Worm (Caenorhabditis elegans) whole organism, L4 larva: ENCODE results near the gene fbxc-36.
"Not testable (repeated sequence)": the region's sequence is repeated elsewhere in the genome, so short reads cannot be mapped to it uniquely, and the experiment has no call there.

Experiments
- R02D3.7 ChIP-seq: fragments of 150-350 bp; sonication (generic microtip); optimal IDR thresholded peaks from 3 replicates; lab custom pipeline; 2014; ENCODE audit warnings: missing biosample characterization, missing genetic modification characterization
- T20F7.1 ChIP-seq: fragments of 200-800 bp; sonication (Bioruptor generic); optimal IDR thresholded peaks from 2 replicates; lab custom pipeline; 2018; ENCODE audit warnings: mild to moderate bottlenecking, missing genetic modification characterization, missing compliant biosample characterization
- Y5F2A.4 ChIP-seq: fragments of 200-800 bp; sonication (Bioruptor generic); optimal IDR thresholded peaks from 2 replicates; lab custom pipeline; 2018; ENCODE audit warnings: mild to moderate bottlenecking, missing genetic modification characterization, missing compliant biosample characterization
- Y75B8A.6 ChIP-seq: fragments of 200-800 bp; sonication (Bioruptor generic); IDR thresholded peaks from 2 replicates; pipeline ENCODE4 v1.3.6; 2022; ENCODE audit warnings: missing genetic modification reagents, missing genetic modification characterization, missing compliant biosample characterization
- ZK337.2 ChIP-seq: fragments of 200-800 bp; sonication (Bioruptor generic); IDR thresholded peaks from 2 replicates; pipeline ENCODE4 v1.3.6; 2022; ENCODE audit warnings: missing genetic modification reagents, missing genetic modification characterization, missing compliant biosample characterization
- aha-1 ChIP-seq: fragments of 150-350 bp; peaks from one replicate; lab custom pipeline; 2014; ENCODE audit warnings: missing biosample characterization, missing genetic modification characterization
- ceh-20 ChIP-seq: fragments of 200-800 bp; sonication (Bioruptor generic); IDR thresholded peaks from 2 replicates; pipeline ENCODE4 v1.3.6; 2022; ENCODE audit warnings: missing genetic modification reagents, missing genetic modification characterization, missing compliant biosample characterization
- ceh-82 ChIP-seq: sonication (generic microtip); optimal IDR thresholded peaks from 2 replicates; lab custom pipeline; 2017; ENCODE audit warnings: missing biosample characterization, missing genetic modification characterization
- ces-1 ChIP-seq: fragments of 150-350 bp; sonication (generic microtip); optimal IDR thresholded peaks from 4 replicates; lab custom pipeline; 2014; ENCODE audit warnings: missing biosample characterization, missing genetic modification reagents, missing genetic modification characterization
- ctbp-1 ChIP-seq: fragments of 200-800 bp; sonication (Bioruptor generic); IDR thresholded peaks from 2 replicates; pipeline ENCODE4 v1.3.6; 2022; ENCODE audit warnings: missing genetic modification reagents, missing genetic modification characterization, missing compliant biosample characterization
- daf-19 ChIP-seq: fragments of 200-800 bp; sonication (Bioruptor generic); conservative IDR thresholded peaks from 2 replicates; pipeline ENCODE4 v1.3.6; 2022; ENCODE audit warnings: missing genetic modification characterization, missing compliant biosample characterization
- dmd-9 ChIP-seq: fragments of 200-800 bp; sonication (Bioruptor generic); IDR thresholded peaks from 2 replicates; pipeline ENCODE4 v1.3.6; 2022; ENCODE audit warnings: missing genetic modification reagents, missing genetic modification characterization, missing compliant biosample characterization
- dpl-1 ChIP-seq: fragments of 150-350 bp; optimal IDR thresholded peaks from 2 replicates; lab custom pipeline; 2014; ENCODE audit warnings: missing biosample characterization, missing genetic modification reagents, missing genetic modification characterization
- egl-43 ChIP-seq: fragments of 200-800 bp; sonication (Bioruptor generic); IDR thresholded peaks from 2 replicates; pipeline ENCODE4 v1.3.6; 2022; ENCODE audit warnings: missing genetic modification reagents, missing genetic modification characterization, missing compliant biosample characterization
- lin-15B ChIP-seq: fragments of 150-350 bp; sonication (generic microtip); optimal IDR thresholded peaks from 3 replicates; lab custom pipeline; 2014; ENCODE audit warnings: missing biosample characterization, missing genetic modification characterization
- nhr-111 ChIP-seq: fragments of 200-800 bp; sonication (Bioruptor generic); optimal IDR thresholded peaks from 2 replicates; lab custom pipeline; 2018; ENCODE audit warnings: mild to moderate bottlenecking, missing genetic modification characterization, missing compliant biosample characterization
- nhr-28 ChIP-seq: fragments of 150-350 bp; optimal IDR thresholded peaks from 2 replicates; lab custom pipeline; 2014; ENCODE audit warnings: missing biosample characterization, missing genetic modification characterization
- nhr-48 ChIP-seq: sonication (generic microtip); optimal IDR thresholded peaks from 2 replicates; lab custom pipeline; 2016; ENCODE audit warnings: mild to moderate bottlenecking, missing genetic modification characterization, missing compliant biosample characterization
- nhr-76 ChIP-seq: fragments of 150-350 bp; optimal IDR thresholded peaks from 2 replicates; lab custom pipeline; 2014; ENCODE audit warnings: missing biosample characterization, missing genetic modification characterization
- php-3 ChIP-seq: fragments of 200-800 bp; sonication (Bioruptor generic); IDR thresholded peaks from 2 replicates; pipeline ENCODE4 v1.3.6; 2022; ENCODE audit warnings: missing genetic modification reagents, missing genetic modification characterization, missing compliant biosample characterization
- pqm-1 ChIP-seq: sonication (generic microtip); optimal IDR thresholded peaks from 2 replicates; lab custom pipeline; 2017; ENCODE audit warnings: missing biosample characterization, missing genetic modification characterization
- sdz-12 ChIP-seq: fragments of 200-800 bp; sonication (Bioruptor generic); optimal IDR thresholded peaks from 2 replicates; lab custom pipeline; 2018; ENCODE audit warnings: mild to moderate bottlenecking, missing genetic modification characterization, missing compliant biosample characterization
- skn-1 ChIP-seq: fragments of 150-350 bp; optimal IDR thresholded peaks from 2 replicates; lab custom pipeline; 2014; ENCODE audit warnings: missing biosample characterization, missing genetic modification characterization
- spr-1 ChIP-seq: sonication (generic microtip); optimal IDR thresholded peaks from 2 replicates; lab custom pipeline; 2016; ENCODE audit warnings: mild to moderate bottlenecking, missing genetic modification characterization, missing compliant biosample characterization
- spr-3 ChIP-seq: fragments of 200-800 bp; sonication (Bioruptor generic); optimal IDR thresholded peaks from 2 replicates; lab custom pipeline; 2018; ENCODE audit warnings: mild to moderate bottlenecking, missing genetic modification characterization, missing compliant biosample characterization
- unc-39 ChIP-seq: sonication (generic microtip); optimal IDR thresholded peaks from 2 replicates; lab custom pipeline; 2017; ENCODE audit warnings: missing biosample characterization, missing genetic modification characterization
- unc-62 ChIP-seq, 3 experiments: fragments of 150-350 bp in 1 of 3; sonication (generic microtip); optimal IDR thresholded peaks in 2 of 3; peaks in 1 of 3; 1 replicate in 1 of 3; 2 replicates in 2 of 3; lab custom pipeline; 2014 to 2017; ENCODE audit warnings: missing biosample characterization in 3 of 3, missing genetic modification characterization in 3 of 3, missing genetic modification reagents in 3 of 3, missing genotype in 1 of 3
- vab-7 ChIP-seq: fragments of 200-800 bp; sonication (Bioruptor generic); IDR thresholded peaks from 2 replicates; pipeline ENCODE4 v1.3.6; 2022; ENCODE audit warnings: missing genetic modification reagents, missing genetic modification characterization, missing compliant biosample characterization
- zfp-2 ChIP-seq: sonication (generic microtip); optimal IDR thresholded peaks from 2 replicates; lab custom pipeline; 2016; ENCODE audit warnings: mild to moderate bottlenecking, missing genetic modification characterization, missing compliant biosample characterization
- zfp-3 ChIP-seq: fragments of 200-800 bp; sonication (Bioruptor generic); conservative IDR thresholded peaks from 2 replicates; pipeline ENCODE4 v1.3.6; 2022; ENCODE audit warnings: missing genetic modification reagents, missing genetic modification characterization, missing compliant biosample characterization
- ztf-11 ChIP-seq: fragments of 150-350 bp; optimal IDR thresholded peaks from 2 replicates; lab custom pipeline; 2014; ENCODE audit warnings: missing biosample characterization, missing genetic modification characterization

Gene fbxc-36

DNA sequence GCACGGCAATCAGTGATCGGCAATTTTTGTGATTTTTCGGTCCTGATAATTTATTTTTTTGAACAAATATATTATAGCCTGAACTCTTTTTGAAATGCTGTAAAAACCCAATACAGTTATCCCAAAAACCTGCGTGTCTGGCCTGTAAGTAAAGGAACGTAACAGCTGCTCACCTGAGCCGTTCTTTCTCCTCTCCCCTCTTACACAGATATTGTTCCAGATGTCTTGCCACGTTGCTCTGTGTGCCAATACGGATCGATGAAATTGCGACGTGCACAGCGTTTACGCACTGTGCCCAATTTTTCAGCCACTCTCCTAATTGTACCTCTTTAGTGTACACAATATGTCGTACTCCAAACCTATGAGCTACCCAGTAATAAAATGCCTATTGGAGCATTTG is 17.8 kb downstream of the fbxc-36 start, which contains the start of gene sdz-4:
sdz-4 (plus strand) TSS at position 301 of the 400 bp plus-strand sequence.
- TF ChIP-seq nhr-76 (tag; lab: Kevin White, UChicago), result no peak
- TF ChIP-seq aha-1 (tag; lab: Kevin White, UChicago), result peak; percentile 74
- no peak for TF ChIP-seq Y75B8A.6 (GFP tag; lab: Robert Waterston, UW)

DNA sequence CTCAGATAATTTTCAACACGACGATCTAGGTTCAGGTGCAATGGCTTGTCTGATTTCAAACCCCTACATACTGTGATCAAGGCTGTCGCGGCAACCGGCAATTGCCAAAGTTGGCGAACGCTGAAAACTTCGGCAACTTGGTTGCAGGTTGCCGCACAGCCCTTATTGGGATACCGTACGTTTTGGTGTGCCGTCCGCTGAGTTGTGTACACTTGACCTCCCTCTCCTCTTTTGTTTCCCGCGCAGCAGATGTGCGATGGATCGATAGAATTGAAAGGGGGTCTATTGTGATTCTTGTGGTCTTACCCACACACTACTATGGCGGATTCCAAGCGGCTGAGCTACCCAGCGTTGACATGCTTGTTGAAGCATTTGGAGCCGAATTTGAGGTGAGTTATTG is 19.4 kb downstream of the fbxc-36 start, which contains the start of the genes C32B5.18 and C32B5.7:
C32B5.18 (plus strand) TSS at position 301 of the 400 bp plus-strand sequence.
C32B5.7 (plus strand) TSS at position 311 of the 400 bp plus-strand sequence.
- TF ChIP-seq aha-1 (tag; lab: Kevin White, UChicago), result peak; percentile 76
- no peak for TF ChIP-seq daf-19 (GFP tag; lab: Robert Waterston, UW)
- TF ChIP-seq, all 104 proteins: peak for 1

DNA sequence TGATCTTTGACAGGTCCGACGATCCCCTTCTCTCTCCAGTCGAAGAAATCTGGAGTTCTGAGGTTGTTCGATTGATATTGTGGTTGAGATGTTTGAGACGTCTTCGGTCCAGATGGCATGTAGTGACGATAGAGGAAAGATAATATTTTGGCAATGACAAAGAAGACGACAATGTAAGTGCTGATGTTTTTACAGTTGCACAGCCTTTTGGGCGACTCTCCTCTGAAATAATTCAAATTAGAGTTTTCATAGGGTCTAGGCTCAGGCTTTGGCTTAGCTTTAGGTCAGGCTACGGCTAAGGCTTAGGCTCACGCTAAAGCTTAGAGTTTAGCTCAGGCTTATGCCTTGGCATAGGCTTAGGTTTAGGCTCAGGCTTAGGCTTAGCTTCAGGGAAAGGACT is 21.2 kb downstream of the fbxc-36 start, which contains the start of gene C32B5.13:
C32B5.13 (minus strand) TSS at position 101 of the 400 bp plus-strand sequence.
- TF ChIP-seq unc-62 (GFP tag; optimal IDR thresholded peaks at IDR 0.05 in 1 of 2; lab: Kevin White, UChicago) (peak in 1 of 2 experiments; percentile 16), unc-62 (tag; optimal IDR thresholded peaks at IDR 0.05; lab: Kevin White, UChicago) (no peak), dpl-1 (GFP tag; lab: Kevin White, UChicago) (no peak)

DNA sequence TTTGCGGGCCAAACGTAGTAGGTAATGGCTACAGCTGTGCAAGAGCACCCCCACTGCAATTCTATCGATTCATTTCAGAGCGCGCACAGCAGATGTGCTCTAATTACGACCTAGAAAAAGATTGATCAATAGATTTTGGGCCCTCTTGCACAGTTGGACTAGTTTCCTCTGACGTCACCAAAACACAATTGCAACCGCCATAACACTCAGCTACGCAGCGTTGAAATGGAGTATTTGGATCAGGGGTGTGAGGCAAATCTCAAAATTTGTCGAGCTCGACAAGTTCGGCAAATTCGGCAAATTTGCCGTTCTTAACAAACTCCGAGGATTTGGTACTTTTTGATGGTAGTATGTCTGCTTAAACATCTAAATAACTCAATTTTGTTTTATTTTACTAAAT is 26.2 kb downstream of the fbxc-36 start, which contains the start of gene fbxc-18:
fbxc-18 (minus strand) TSS at position 101 of the 400 bp plus-strand sequence.
- TF ChIP-seq lin-15B (tag; lab: Kevin White, UChicago); R02D3.7 (tag; lab: Kevin White, UChicago); skn-1: not testable (repeated sequence)

DNA sequence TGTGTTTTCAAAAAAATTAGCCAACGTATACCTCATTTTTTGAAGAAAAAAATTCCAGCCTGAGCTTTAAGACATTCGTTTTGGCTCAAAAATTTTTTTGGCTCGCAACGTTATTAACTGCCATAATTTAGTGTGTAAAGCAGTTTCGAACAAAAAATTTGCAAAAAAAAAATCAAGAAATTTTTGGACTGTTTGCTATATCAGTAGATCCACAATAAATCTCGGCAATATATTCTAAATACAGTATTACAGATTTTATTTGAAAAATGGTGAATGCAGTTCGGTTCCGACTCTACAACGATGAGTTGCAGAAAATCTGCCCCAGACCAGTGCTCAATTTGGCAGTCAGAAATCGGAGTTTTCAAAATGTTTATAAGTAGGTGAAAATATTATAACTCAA is 27.3 kb downstream of the fbxc-36 start, which contains the start of gene C32B5.6:
C32B5.6 (plus strand) TSS at position 301 of the 400 bp plus-strand sequence.
- not testable (repeated sequence) for TF ChIP-seq nhr-111 (GFP tag; lab: Kevin White, UChicago); egl-43; ctbp-1

DNA sequence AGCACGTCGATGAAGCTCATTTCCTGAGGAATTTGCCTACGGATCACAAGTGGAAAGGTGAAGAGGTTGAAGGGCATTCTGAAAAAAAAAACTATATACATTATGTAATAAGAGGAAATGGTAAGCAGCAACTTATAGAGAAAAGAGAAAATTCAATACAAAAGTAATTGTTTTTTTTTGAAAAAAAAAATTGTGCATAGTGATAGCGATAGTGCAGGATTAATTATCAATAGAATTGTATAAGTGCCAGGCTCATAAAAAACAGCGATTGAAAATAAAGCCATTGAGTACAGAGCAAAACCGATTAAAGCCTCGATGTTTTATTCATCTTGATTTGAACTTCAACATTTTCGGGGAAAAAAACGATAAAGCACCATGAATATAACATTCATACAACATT is 32.1 kb downstream of the fbxc-36 start, which contains the start of gene C32B5.15:
C32B5.15 (minus strand) TSS at position 101 of the 400 bp plus-strand sequence.
- no peak for TF ChIP-seq dmd-9 (GFP tag; lab: Robert Waterston, UW)
- no peak for TF ChIP-seq ces-1
- TF ChIP-seq php-3, result no peak
- TF ChIP-seq zfp-2 (tag; lab: Kevin White, UChicago), result no peak
- no peak for TF ChIP-seq ceh-82 (tag; lab: Kevin White, UChicago)
- no peak for TF ChIP-seq nhr-28
- TF ChIP-seq pqm-1 (tag; lab: Kevin White, UChicago), result no peak
- no peak for TF ChIP-seq nhr-48 (tag; lab: Kevin White, UChicago)
- TF ChIP-seq vab-7 (GFP tag; lab: Robert Waterston, UW), result no peak
- TF ChIP-seq sdz-12 (GFP tag; lab: Kevin White, UChicago), result no peak
- no peak for TF ChIP-seq spr-3 (GFP tag; lab: Kevin White, UChicago)
- TF ChIP-seq T20F7.1 (GFP tag; lab: Kevin White, UChicago), result no peak
- no peak for TF ChIP-seq unc-39 (tag; lab: Kevin White, UChicago)
- no peak for TF ChIP-seq ztf-11 (tag; lab: Kevin White, UChicago)
- no peak for TF ChIP-seq ZK337.2 (GFP tag; lab: Robert Waterston, UW)
- TF ChIP-seq spr-1 (tag; lab: Kevin White, UChicago), result no peak
- TF ChIP-seq ceh-20 (GFP tag; lab: Robert Waterston, UW), result no peak
- no peak for TF ChIP-seq zfp-3
- TF ChIP-seq Y5F2A.4 (GFP tag; lab: Kevin White, UChicago), result no peak
